Worm (Caenorhabditis elegans) whole organism, L4 larva: ENCODE results near the gene oac-1.

Experiments
- aha-1 ChIP-seq: fragments of 150-350 bp; peaks from one replicate; lab custom pipeline; 2014; ENCODE audit warnings: missing biosample characterization, missing genetic modification characterization
- egl-27 ChIP-seq: sonication (generic microtip); optimal IDR thresholded peaks from 3 replicates; lab custom pipeline; 2017; ENCODE audit warnings: missing biosample characterization, missing genetic modification reagents, missing genetic modification characterization
- madf-5 ChIP-seq, 2 experiments: fragments of 200-800 bp; sonication (Bioruptor generic); IDR thresholded peaks; 2 replicates each; pipeline ENCODE4 v1.3.6; 2022; ENCODE audit warnings: missing compliant biosample characterization in 2 of 2, missing genetic modification characterization in 2 of 2
- mdl-1 ChIP-seq, 2 experiments: fragments of 150-350 bp in 1 of 2; sonication (generic microtip) in 1 of 2; optimal IDR thresholded peaks; 2 replicates each; lab custom pipeline; 2014 to 2017; ENCODE audit warnings: missing biosample characterization in 2 of 2, missing genetic modification characterization in 2 of 2
- nhr-76 ChIP-seq: fragments of 150-350 bp; optimal IDR thresholded peaks from 2 replicates; lab custom pipeline; 2014; ENCODE audit warnings: missing biosample characterization, missing genetic modification characterization

DNA sequence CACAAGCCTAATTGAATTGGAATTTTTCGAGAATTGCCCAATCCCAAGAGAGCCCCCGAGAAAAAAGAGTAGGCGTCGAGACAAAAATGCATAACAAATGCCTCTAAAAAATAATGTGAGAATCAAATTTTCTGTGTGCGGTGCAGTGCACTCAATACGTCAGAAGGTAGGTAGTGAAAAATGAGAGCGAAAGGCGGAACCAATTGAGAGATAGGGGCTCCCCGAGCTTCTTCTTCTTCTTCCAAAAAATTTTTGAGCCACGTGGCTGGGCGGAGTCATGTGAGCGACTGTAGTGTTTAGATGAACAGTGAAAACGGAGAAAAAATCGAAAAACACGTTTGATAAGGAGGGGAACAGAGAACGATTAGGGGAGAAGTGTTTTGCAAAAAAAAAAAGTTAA, 31.2 kb downstream of the oac-1 start:
- TF ChIP-seq egl-27 (tag; lab: Kevin White, UChicago) (no peak), mdl-1 (tag; optimal IDR thresholded peaks at IDR 0.05; lab: Kevin White, UChicago) (peak; percentile 30 to 93), aha-1 (tag; lab: Kevin White, UChicago) (no peak), madf-5 (GFP tag; IDR thresholded peaks at IDR 0.05; lab: Robert Waterston, UW) (no peak), nhr-76 (tag; lab: Kevin White, UChicago) (no peak)
